Fruit fly (Drosophila melanogaster): Measurements from ENCODE around the gene Rsph9.

- TF ChIP-seq Myc (optimal IDR thresholded peaks at IDR 0.05) (no peak), h (optimal IDR thresholded peaks at IDR 0.05) (no peak), Sin3A (optimal IDR thresholded peaks at IDR 0.05) (no peak), psq (optimal IDR thresholded peaks at IDR 0.05) (no peak)
Measured at dm6 chr2L:17382783-17383182, 29.6 kb downstream of the Rsph9 start.

Data from Kc167 (cell line).